Worm (Caenorhabditis elegans) whole organism, midembryonic: ENCODE results near the gene Y48E1B.3.

Experiments
- T22C8.4 ChIP-seq: fragments of 200-800 bp; sonication (Bioruptor generic); IDR thresholded peaks from 2 replicates; pipeline ENCODE4 v1.3.6; 2022; ENCODE audit warnings: missing genetic modification characterization, missing compliant biosample characterization
- cog-1 ChIP-seq: sonication (generic microtip); optimal IDR thresholded peaks from 2 replicates; lab custom pipeline; 2016; ENCODE audit warnings: missing genetic modification characterization, missing compliant biosample characterization
- flt-1 ChIP-seq: fragments of 200-800 bp; sonication (Bioruptor generic); IDR thresholded peaks from 2 replicates; pipeline ENCODE4 v1.3.6; 2022; ENCODE audit warnings: missing genetic modification characterization, missing compliant biosample characterization
- klf-2 ChIP-seq: fragments of 200-800 bp; sonication (Bioruptor generic); conservative IDR thresholded peaks from 2 replicates; pipeline ENCODE4 v1.3.6; 2022; ENCODE audit warnings: missing genetic modification reagents, missing genetic modification characterization, missing compliant biosample characterization
- med-1 ChIP-seq: sonication (generic microtip); optimal IDR thresholded peaks from 2 replicates; lab custom pipeline; 2017; ENCODE audit warnings: missing genetic modification characterization, mild to moderate bottlenecking, missing compliant biosample characterization, antibody characterized with exemption, missing genetic modification reagents; ENCODE audit not compliant: insufficient read depth
- ref-1 ChIP-seq: fragments of 200-800 bp; sonication (Bioruptor generic); conservative IDR thresholded peaks from 2 replicates; pipeline ENCODE4 v1.3.6; 2022; ENCODE audit warnings: missing genetic modification reagents, missing genetic modification characterization, missing compliant biosample characterization
- tab-1 ChIP-seq: fragments of 200-800 bp; sonication (Bioruptor generic); IDR thresholded peaks from 2 replicates; pipeline ENCODE4 v1.3.6; 2022; ENCODE audit warnings: missing genetic modification characterization, missing compliant biosample characterization
- ztf-23 ChIP-seq: fragments of 200-800 bp; sonication (Bioruptor generic); IDR thresholded peaks from 2 replicates; pipeline ENCODE4 v1.3.6; 2022; ENCODE audit warnings: missing genetic modification reagents, missing genetic modification characterization, missing compliant biosample characterization
- ztf-29 ChIP-seq: fragments of 200-800 bp; sonication (Bioruptor generic); IDR thresholded peaks from 2 replicates; pipeline ENCODE4 v1.3.6; 2022; ENCODE audit warnings: missing genetic modification reagents, missing genetic modification characterization, missing compliant biosample characterization

The Y48E1B.3 gene

DNA sequence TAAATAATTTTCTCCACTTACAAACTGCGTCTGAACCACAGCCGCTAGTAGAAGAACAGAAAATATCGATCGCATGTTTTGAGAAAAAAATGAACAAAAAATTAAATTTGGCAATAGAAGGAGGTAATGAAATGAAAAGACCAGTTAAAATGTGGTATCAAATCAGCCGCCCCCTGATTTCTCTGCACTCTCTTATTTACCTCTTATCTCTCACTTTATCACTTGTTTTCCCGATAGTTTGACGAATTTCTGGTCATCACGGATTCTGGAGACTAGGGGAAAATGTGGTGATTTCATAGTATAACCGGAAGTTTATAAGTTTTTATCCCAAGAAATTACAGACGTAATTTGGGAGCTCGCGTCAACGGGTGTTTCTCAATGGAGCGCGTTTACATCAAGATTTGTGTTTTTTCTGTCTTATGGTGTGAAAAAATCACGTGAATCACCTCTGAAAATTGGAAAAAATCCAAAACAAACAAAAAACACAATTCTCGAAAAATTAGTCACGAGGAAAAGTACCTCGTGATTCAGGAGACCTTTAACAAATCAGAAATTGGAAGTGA, 26.0 kb upstream of the Y48E1B.3 start, which contains the start of gene clec-146:
TSS of gene clec-146 (minus strand) at position 116 of the 563 bp plus-strand sequence.
- no peak for TF ChIP-seq med-1 (GFP tag; lab: Kevin White, UChicago)

DNA sequence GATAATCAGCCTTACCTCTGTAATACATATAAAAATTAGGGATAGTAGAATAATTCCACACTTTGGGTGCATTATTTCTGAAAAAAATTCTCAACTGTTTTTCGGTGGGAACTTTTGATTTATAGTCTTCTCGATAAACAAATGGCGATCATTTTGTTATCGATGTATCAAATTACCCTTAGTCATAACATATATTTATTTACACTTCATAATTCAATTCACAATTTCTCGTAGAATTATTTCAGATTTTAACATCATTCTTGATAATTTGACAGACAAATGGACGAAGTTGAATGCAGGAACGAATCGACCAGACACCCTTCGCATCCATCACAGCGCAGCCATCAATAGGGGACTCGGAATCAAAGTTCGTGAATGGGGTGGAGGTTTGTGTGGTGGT, 22.7 kb upstream of the Y48E1B.3 start, which contains the start of gene clec-145:
TSS of gene clec-145 (minus strand) at position 101 of the 400 bp plus-strand sequence.
- TF ChIP-seq ref-1 = no peak
- TF ChIP-seq ztf-29 (GFP tag; lab: Robert Waterston, UW) = no peak
- no peak for TF ChIP-seq klf-2 (GFP tag; lab: Robert Waterston, UW)
- no peak for TF ChIP-seq T22C8.4 (GFP tag; lab: Robert Waterston, UW)
- TF ChIP-seq med-1 (GFP tag; lab: Kevin White, UChicago) = no peak
- TF ChIP-seq tab-1 = no peak
- no peak for TF ChIP-seq cog-1 (tag; lab: Kevin White, UChicago)
- TF ChIP-seq ztf-23 = no peak
- no peak for TF ChIP-seq flt-1

DNA sequence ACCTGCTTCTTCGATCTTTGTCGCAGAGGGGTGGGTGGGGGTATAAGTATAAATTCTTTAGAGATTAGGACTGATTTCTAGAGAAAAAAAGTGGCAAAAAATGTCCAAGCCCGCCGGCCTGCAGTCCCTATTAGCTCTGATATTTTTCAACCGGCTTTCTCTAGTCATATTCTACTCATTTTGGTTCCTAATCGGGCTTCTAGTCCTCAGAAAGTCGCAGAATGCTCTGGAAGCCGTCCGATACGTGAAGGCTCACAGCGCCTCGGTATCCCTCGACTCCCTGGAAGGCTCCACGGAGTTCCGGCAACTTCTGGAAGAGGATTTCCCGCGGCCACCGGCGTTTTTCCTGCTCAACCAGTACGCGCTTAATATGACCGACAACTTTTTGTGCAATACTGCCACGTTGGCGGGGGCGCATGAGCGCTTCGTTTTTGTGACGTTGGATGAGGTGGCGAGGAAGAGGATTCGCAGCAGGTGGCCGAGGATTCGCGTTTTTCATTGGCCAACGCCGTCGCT, 17.9 kb upstream of the Y48E1B.3 start, which contains the start of gene Y48E1B.8:
TSS of gene Y48E1B.8 (plus strand) at position 51 of the 516 bp plus-strand sequence.
- TF ChIP-seq ztf-23 = no peak
- TF ChIP-seq cog-1 (tag; lab: Kevin White, UChicago) = no peak
- no peak for TF ChIP-seq ztf-29 (GFP tag; lab: Robert Waterston, UW)
- no peak for TF ChIP-seq ref-1
- TF ChIP-seq klf-2 (GFP tag; lab: Robert Waterston, UW) = no peak

DNA sequence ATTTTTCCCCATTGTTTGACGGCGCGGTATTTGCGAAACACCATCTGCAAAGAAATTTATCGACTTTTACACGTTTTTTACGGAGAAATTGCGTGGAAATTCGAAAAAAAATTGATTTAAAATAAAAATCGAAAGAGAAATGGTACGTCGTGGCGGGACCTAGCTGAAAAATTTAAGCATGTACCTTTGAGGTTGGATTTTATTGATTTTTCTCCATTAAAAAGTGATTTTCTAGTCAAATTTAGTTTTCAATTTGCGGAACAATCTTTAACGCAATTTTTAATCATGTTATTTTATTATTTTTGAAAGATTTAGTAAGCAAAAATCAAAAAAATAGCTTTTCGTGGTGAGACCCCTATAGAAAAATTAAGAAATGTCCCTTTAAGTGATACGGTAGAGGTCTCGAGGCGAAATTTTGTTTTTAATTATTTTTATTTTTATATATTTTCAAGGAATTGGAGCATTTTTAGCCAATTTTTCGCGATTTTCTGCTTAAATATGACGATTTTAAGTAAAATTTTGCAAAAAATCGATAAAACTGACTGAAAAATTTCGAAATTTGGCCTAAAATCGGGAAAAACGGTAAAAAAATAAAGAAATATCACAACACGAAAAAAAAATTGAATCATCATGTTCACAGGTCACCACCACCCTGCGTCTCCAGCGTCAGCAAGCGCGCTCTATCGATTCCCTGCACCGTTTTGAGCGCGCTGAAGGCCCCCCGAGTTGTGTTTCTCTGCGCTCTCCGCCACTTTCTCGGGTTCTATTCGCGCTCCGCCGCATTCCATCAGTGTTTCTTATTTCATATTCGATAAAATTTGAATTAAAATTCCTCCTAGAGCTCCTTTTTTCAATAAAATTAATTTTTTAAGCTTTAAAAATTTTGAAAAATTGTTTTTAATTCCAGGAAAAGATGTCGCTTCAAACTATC, 7.5 kb upstream of the Y48E1B.3 start, which contains the start of the genes mrpl-37 and lin-38:
TSS of gene mrpl-37 (minus strand) at position 51 of the 931 bp plus-strand sequence.
TSS of gene lin-38 (plus strand) at position 908 of the 931 bp plus-strand sequence.
- TF ChIP-seq T22C8.4 (GFP tag; lab: Robert Waterston, UW) (peak; percentile 24; the same call in 1 of the 2 replicates), ref-1 (no peak), med-1 (GFP tag; lab: Kevin White, UChicago) (no peak), cog-1 (tag; lab: Kevin White, UChicago) (peak; percentile 33), ztf-29 (GFP tag; lab: Robert Waterston, UW) (no peak)

DNA sequence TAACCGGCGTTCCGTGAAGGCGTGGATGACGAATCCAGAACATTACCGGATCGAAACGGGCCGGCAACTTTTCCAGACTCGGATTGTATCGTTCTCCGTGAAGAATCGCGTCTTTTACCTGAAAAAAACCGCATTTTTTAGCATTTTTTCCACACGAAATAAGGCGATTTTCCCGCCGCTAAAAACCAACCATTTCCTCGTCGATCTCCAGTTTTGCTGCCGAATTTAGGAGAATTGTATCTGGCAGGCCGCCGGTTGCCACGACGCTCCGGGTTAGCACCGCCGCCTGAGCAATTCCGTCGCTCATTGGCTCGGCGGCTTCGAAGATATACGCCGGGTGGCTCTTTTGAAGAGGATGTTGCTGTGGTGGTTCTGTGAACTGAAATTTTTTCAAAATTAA, 6.6 kb upstream of the Y48E1B.3 start:
- no peak for TF ChIP-seq med-1 (GFP tag; lab: Kevin White, UChicago)
- no peak for TF ChIP-seq cog-1 (tag; lab: Kevin White, UChicago)
- TF ChIP-seq tab-1 = no peak
- TF ChIP-seq ztf-23 = no peak
- TF ChIP-seq ref-1 = no peak
- TF ChIP-seq flt-1 = no peak
- TF ChIP-seq T22C8.4 (GFP tag; lab: Robert Waterston, UW) = no peak
- no peak for TF ChIP-seq klf-2 (GFP tag; lab: Robert Waterston, UW)
- TF ChIP-seq ztf-29 (GFP tag; lab: Robert Waterston, UW) = no peak

DNA sequence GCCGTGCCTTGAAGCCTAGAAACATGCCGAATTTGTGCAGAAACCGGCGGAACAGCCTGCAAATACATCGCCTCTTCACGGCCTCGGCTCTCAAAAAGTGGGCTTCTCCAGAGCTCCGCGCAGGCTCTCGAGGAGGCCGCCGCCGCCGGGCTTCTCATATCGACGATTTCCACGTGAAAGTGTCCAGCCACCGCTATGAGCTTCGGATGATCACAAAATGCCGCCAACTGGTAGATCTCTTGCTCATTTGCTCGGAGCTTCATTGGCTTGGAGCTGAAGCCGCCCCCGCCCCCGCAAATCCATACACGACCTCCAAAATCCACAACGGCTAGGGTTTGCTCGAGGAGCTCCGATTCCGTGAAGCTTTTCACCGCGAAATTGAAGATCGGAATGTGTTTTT, 7.2 kb downstream of the Y48E1B.3 start:
- TF ChIP-seq cog-1 (tag; lab: Kevin White, UChicago) = no peak
- TF ChIP-seq T22C8.4 (GFP tag; lab: Robert Waterston, UW) = no peak

DNA sequence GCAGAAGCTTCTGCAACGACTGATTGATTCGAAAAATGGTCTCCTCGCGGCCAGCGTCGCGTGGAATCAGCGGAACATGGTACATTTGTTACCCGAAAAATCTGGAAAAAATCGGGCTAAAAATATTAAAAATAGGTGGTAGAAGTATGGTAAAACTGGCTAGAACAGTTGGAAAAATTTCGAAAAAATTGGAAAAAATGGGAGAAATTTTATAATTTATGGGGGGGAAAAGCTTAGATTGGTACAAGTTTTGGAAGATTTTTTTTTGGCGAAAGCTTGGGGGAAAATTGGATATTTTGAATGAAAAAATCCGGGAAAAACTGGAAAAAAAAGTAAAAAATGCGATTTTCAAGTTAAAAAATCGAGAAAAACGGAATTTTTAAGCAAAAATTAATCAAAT, 20.2 kb downstream of the Y48E1B.3 start, which contains the start of gene ddl-2:
TSS of gene ddl-2 (minus strand) at position 101 of the 400 bp plus-strand sequence.
- no peak for TF ChIP-seq flt-1

DNA sequence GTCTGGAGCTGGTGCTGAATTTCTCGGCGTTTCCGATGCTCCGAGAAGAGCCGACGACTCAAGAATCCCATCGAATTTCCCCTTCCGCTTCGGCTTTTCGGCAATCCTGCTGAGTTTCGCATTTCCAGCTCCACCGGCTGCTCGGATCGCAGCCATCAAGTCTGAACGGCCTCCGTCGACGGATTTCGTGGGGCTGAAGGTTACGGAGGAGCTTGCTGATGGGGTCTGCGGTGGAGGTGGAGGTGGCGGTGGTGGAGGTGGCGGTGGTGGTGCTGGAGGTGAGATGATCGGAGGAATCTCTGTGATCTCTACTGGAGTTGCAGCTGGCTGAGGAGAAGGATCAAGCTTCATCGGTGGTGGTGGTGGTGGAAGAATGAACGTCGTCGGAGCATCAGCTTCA, 24.8 kb downstream of the Y48E1B.3 start:
- TF ChIP-seq ztf-29 (GFP tag; lab: Robert Waterston, UW) (no peak), flt-1 (no peak), tab-1 (no peak), cog-1 (tag; lab: Kevin White, UChicago) (no peak), T22C8.4 (GFP tag; lab: Robert Waterston, UW) (no peak), med-1 (GFP tag; lab: Kevin White, UChicago) (no peak), ref-1 (no peak), klf-2 (GFP tag; lab: Robert Waterston, UW) (no peak), ztf-23 (no peak)

DNA sequence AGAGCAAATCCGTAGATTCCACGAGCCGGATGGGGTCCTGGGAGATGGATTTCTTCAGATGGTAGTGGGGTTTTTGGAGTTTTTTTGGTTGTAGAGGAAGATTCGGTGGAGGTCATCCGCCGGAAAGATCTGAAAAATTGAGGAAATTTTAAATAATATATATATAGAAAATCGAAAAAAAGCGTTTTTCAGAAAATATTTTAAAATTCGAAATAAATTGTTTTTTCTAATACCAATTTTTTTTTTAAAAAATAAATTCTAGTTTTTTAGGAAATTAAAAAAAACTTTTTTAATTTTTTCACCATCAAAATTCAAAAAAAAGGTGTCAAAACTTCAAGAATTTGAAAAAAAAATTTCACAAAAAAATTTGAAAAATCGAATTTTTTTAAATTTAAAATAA, 26.8 kb downstream of the Y48E1B.3 start, which contains the start of the genes noa-1 and Y48E1B.17:
TSS of gene noa-1 (minus strand) at position 101 of the 400 bp plus-strand sequence.
TSS of gene Y48E1B.17 (minus strand) at position 129 of the 400 bp plus-strand sequence.
- TF ChIP-seq klf-2 (GFP tag; lab: Robert Waterston, UW) (no peak), tab-1 (no peak), flt-1 (no peak), ztf-29 (GFP tag; lab: Robert Waterston, UW) (no peak), ref-1 (no peak), cog-1 (tag; lab: Kevin White, UChicago) (no peak), ztf-23 (no peak), T22C8.4 (GFP tag; lab: Robert Waterston, UW) (no peak), med-1 (GFP tag; lab: Kevin White, UChicago) (no peak)

DNA sequence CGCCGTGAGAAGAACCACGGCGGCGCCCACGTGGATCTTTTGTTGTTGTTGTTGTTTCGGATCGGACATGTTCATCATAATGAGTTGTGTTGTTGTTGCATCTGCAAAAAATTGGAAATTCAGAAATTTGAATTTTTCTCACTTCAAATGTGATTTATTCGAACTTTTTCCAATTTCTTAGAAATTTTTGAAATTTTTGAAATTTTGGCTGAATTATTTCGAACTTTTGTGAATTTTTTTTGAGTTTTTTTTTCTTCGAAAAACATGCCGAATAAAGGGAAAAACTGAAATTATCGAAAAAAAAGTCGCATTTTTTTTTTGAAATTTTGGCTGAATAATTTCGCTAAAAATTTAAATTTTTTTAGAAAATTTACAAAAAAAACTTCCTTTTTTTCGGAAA, 36.7 kb downstream of the Y48E1B.3 start, which contains the start of gene snx-14:
TSS of gene snx-14 (minus strand) at position 101 of the 400 bp plus-strand sequence.
- TF ChIP-seq klf-2 (GFP tag; lab: Robert Waterston, UW) = no peak
- TF ChIP-seq T22C8.4 (GFP tag; lab: Robert Waterston, UW) = no peak
- TF ChIP-seq ztf-23 = no peak
- no peak for TF ChIP-seq cog-1 (tag; lab: Kevin White, UChicago)
- no peak for TF ChIP-seq ref-1
- no peak for TF ChIP-seq med-1 (GFP tag; lab: Kevin White, UChicago)
- no peak for TF ChIP-seq ztf-29 (GFP tag; lab: Robert Waterston, UW)
- TF ChIP-seq flt-1 = no peak
- TF ChIP-seq tab-1 = no peak
